Worm (Caenorhabditis elegans) whole organism, L2 larva: ENCODE measurements around the gene znf-782.
"Not testable (repeated sequence)": the region's sequence is repeated elsewhere in the genome, so short reads cannot be mapped to it uniquely, and the experiment has no call there.

Experiments used
- C34F6.9 ChIP-seq: fragments of 150-350 bp; optimal IDR thresholded peaks from 2 replicates; lab custom pipeline; 2014; ENCODE audit warnings: missing biosample characterization, missing genetic modification characterization
- F13H6.1 ChIP-seq: sonication (generic microtip); optimal IDR thresholded peaks from 2 replicates; lab custom pipeline; 2016; ENCODE audit warnings: missing genetic modification characterization, missing compliant biosample characterization
- R02D3.7 ChIP-seq: fragments of 150-350 bp; optimal IDR thresholded peaks from 2 replicates; lab custom pipeline; 2014; ENCODE audit warnings: missing biosample characterization, missing genetic modification characterization
- Y55F3AM.14 ChIP-seq: fragments of 200-800 bp; sonication (Bioruptor generic); optimal IDR thresholded peaks from 2 replicates; lab custom pipeline; 2018; ENCODE audit warnings: mild to moderate bottlenecking, missing genetic modification characterization, missing compliant biosample characterization
- alr-1 ChIP-seq: fragments of 150-350 bp; optimal IDR thresholded peaks from 2 replicates; lab custom pipeline; 2014; ENCODE audit warnings: missing biosample characterization, missing genetic modification characterization
- aly-2 ChIP-seq: fragments of 150-350 bp; optimal IDR thresholded peaks from 2 replicates; lab custom pipeline; 2014; ENCODE audit warnings: missing biosample characterization, missing genetic modification characterization
- ceh-16 ChIP-seq: fragments of 150-350 bp; optimal IDR thresholded peaks from 2 replicates; lab custom pipeline; 2014; ENCODE audit warnings: missing biosample characterization, missing genetic modification characterization
- crh-2 ChIP-seq: sonication (generic microtip); optimal IDR thresholded peaks from 2 replicates; lab custom pipeline; 2017; ENCODE audit warnings: missing biosample characterization, missing genetic modification characterization
- egl-27 ChIP-seq: sonication (generic microtip); optimal IDR thresholded peaks from 3 replicates; lab custom pipeline; 2017; ENCODE audit warnings: missing biosample characterization, missing genetic modification reagents, missing genetic modification characterization
- elt-1 ChIP-seq: fragments of 150-350 bp; optimal IDR thresholded peaks from 2 replicates; lab custom pipeline; 2014; ENCODE audit warnings: missing biosample characterization, missing genetic modification characterization
- elt-3 ChIP-seq: sonication (generic microtip); optimal IDR thresholded peaks from 2 replicates; lab custom pipeline; 2017; ENCODE audit warnings: missing biosample characterization, missing genetic modification characterization
- fos-1 ChIP-seq: fragments of 150-350 bp; optimal IDR thresholded peaks from 2 replicates; lab custom pipeline; 2014; ENCODE audit warnings: missing biosample characterization, missing genetic modification characterization
- gmeb-1 ChIP-seq: fragments of 150-350 bp; optimal IDR thresholded peaks from 2 replicates; lab custom pipeline; 2014; ENCODE audit warnings: missing biosample characterization, missing genetic modification characterization
- lin-11 ChIP-seq: fragments of 150-350 bp; sonication (generic microtip); optimal IDR thresholded peaks from 2 replicates; lab custom pipeline; 2014; ENCODE audit warnings: missing biosample characterization, missing genetic modification characterization, inconsistent platforms, mixed read lengths
- lin-39 ChIP-seq: fragments of 150-350 bp; optimal IDR thresholded peaks from 2 replicates; lab custom pipeline; 2014; ENCODE audit warnings: missing biosample characterization, missing genetic modification reagents, missing genetic modification characterization
- lsy-2 ChIP-seq, 2 experiments: fragments of 150-350 bp in 1 of 2; sonication (generic microtip) in 1 of 2; optimal IDR thresholded peaks; 2 replicates each; lab custom pipeline; 2014 to 2017; ENCODE audit warnings: missing biosample characterization in 2 of 2, missing genetic modification characterization in 2 of 2
- mab-5 ChIP-seq: fragments of 150-350 bp; optimal IDR thresholded peaks from 2 replicates; lab custom pipeline; 2014; ENCODE audit warnings: missing biosample characterization, missing genetic modification characterization
- mbf-1 ChIP-seq: sonication (generic microtip); optimal IDR thresholded peaks from 2 replicates; lab custom pipeline; 2017; ENCODE audit warnings: missing biosample characterization, missing genetic modification characterization
- mdl-1 ChIP-seq, 2 experiments: fragments of 150-350 bp in 1 of 2; sonication (generic microtip) in 1 of 2; optimal IDR thresholded peaks; 2 replicates each; lab custom pipeline; 2017; ENCODE audit warnings: missing biosample characterization in 2 of 2, missing genetic modification characterization in 2 of 2
- nhr-11 ChIP-seq: fragments of 150-350 bp; optimal IDR thresholded peaks from 2 replicates; lab custom pipeline; 2014; ENCODE audit warnings: missing biosample characterization, missing genetic modification characterization
- nhr-129 ChIP-seq: fragments of 150-350 bp; optimal IDR thresholded peaks from 2 replicates; lab custom pipeline; 2014; ENCODE audit warnings: missing biosample characterization, missing genetic modification characterization
- nhr-21 ChIP-seq: fragments of 150-350 bp; optimal IDR thresholded peaks from 2 replicates; lab custom pipeline; 2014; ENCODE audit warnings: missing biosample characterization, missing genetic modification characterization
- nhr-23 ChIP-seq: fragments of 150-350 bp; optimal IDR thresholded peaks from 2 replicates; lab custom pipeline; 2014; ENCODE audit warnings: missing biosample characterization, missing genetic modification reagents, missing genetic modification characterization
- nhr-25 ChIP-seq: fragments of 150-350 bp; sonication (generic microtip); optimal IDR thresholded peaks from 3 replicates; lab custom pipeline; 2014; ENCODE audit warnings: missing biosample characterization, missing genetic modification characterization
- peb-1 ChIP-seq: fragments of 150-350 bp; optimal IDR thresholded peaks from 2 replicates; lab custom pipeline; 2014; ENCODE audit warnings: missing biosample characterization, missing genetic modification characterization
- sem-4 ChIP-seq: fragments of 150-350 bp; optimal IDR thresholded peaks from 2 replicates; lab custom pipeline; 2014; ENCODE audit warnings: missing biosample characterization, missing genetic modification reagents, missing genetic modification characterization
- skn-1 ChIP-seq: sonication (generic microtip); optimal IDR thresholded peaks from 2 replicates; lab custom pipeline; 2017; ENCODE audit warnings: missing biosample characterization, missing genetic modification characterization
- sma-3 ChIP-seq: sonication (generic microtip); optimal IDR thresholded peaks from 2 replicates; lab custom pipeline; 2016; ENCODE audit warnings: missing genetic modification reagents, missing genetic modification characterization, missing compliant biosample characterization
- sma-9 ChIP-seq, 2 experiments: fragments of 150-350 bp in 1 of 2; sonication (generic microtip) in 1 of 2; optimal IDR thresholded peaks; 2 replicates each; lab custom pipeline; 2014 to 2016; ENCODE audit warnings: missing genetic modification characterization in 2 of 2, mild to moderate bottlenecking in 1 of 2, missing biosample characterization in 1 of 2, missing compliant biosample characterization in 1 of 2, missing genetic modification reagents in 1 of 2, moderate library complexity in 1 of 2
- snpc-4 ChIP-seq: fragments of 150-350 bp; optimal IDR thresholded peaks from 2 replicates; lab custom pipeline; 2014; ENCODE audit warnings: missing biosample characterization, missing genetic modification characterization
- unc-55 ChIP-seq: fragments of 150-350 bp; sonication (generic microtip); optimal IDR thresholded peaks from 3 replicates; lab custom pipeline; 2014; ENCODE audit warnings: missing biosample characterization, missing genetic modification reagents, missing genetic modification characterization
- unc-62 ChIP-seq: fragments of 150-350 bp; optimal IDR thresholded peaks from 2 replicates; lab custom pipeline; 2014; ENCODE audit warnings: missing biosample characterization, missing genetic modification reagents, missing genetic modification characterization
- zag-1 ChIP-seq: fragments of 150-350 bp; optimal IDR thresholded peaks from 2 replicates; lab custom pipeline; 2014; ENCODE audit warnings: missing biosample characterization, missing genetic modification characterization
- ztf-1 ChIP-seq: fragments of 200-800 bp; sonication (Bioruptor generic); conservative IDR thresholded peaks from 2 replicates; pipeline ENCODE4 v1.3.6; 2022; ENCODE audit warnings: missing genetic modification characterization, missing compliant biosample characterization
- ztf-11 ChIP-seq: sonication (generic microtip); optimal IDR thresholded peaks from 2 replicates; lab custom pipeline; 2017; ENCODE audit warnings: missing biosample characterization, missing genetic modification characterization

The znf-782 gene

ce11 chrIV:1055734-1056133 is 11.6 kb downstream of the znf-782 start:
- TF ChIP-seq alr-1 (tag; lab: Kevin White, UChicago): no peak
- TF ChIP-seq skn-1 (tag; lab: Kevin White, UChicago): no peak
- no peak for TF ChIP-seq mbf-1 (tag; lab: Kevin White, UChicago)
- no peak for TF ChIP-seq nhr-25
- TF ChIP-seq egl-27 (tag; lab: Kevin White, UChicago): no peak
- TF ChIP-seq ztf-1 (GFP tag; lab: Robert Waterston, UW): no peak
- TF ChIP-seq aly-2 (tag; lab: Kevin White, UChicago): no peak
- no peak for TF ChIP-seq mab-5 (tag; lab: Kevin White, UChicago)
- TF ChIP-seq lin-11 (tag; lab: Kevin White, UChicago): no peak
- no peak for TF ChIP-seq elt-1 (tag; lab: Kevin White, UChicago)
- TF ChIP-seq lsy-2 (tag; optimal IDR thresholded peaks at IDR 0.05; lab: Kevin White, UChicago): no peak
- no peak for TF ChIP-seq crh-2 (tag; lab: Kevin White, UChicago)
- TF ChIP-seq unc-62 (GFP tag; lab: Kevin White, UChicago): no peak

ce11 chrIV:1054736-1055135 is 12.6 kb downstream of the znf-782 start, which contains the start of gene dcap-1:
Gene dcap-1 (minus strand): TSS chrIV:1054794.
- peak; percentile 93 for TF ChIP-seq R02D3.7 (tag; lab: Kevin White, UChicago)
- TF ChIP-seq nhr-23 (tag; lab: Kevin White, UChicago): no peak
- peak; percentile 13 for TF ChIP-seq nhr-129
- TF ChIP-seq sma-9 (GFP tag; optimal IDR thresholded peaks at IDR 0.05; lab: Kevin White, UChicago): no peak
- TF ChIP-seq sma-9 (tag; optimal IDR thresholded peaks at IDR 0.05; lab: Kevin White, UChicago): no peak
- peak; percentile 22 for TF ChIP-seq C34F6.9
- peak; percentile 4 for TF ChIP-seq gmeb-1
- TF ChIP-seq elt-1 (tag; lab: Kevin White, UChicago): no peak
- TF ChIP-seq crh-2 (tag; lab: Kevin White, UChicago): peak; percentile 18
- no peak for TF ChIP-seq F13H6.1 (tag; lab: Kevin White, UChicago)
- no peak for TF ChIP-seq sma-3
- TF ChIP-seq unc-55: peak; percentile 51
- TF ChIP-seq nhr-11: no peak
- no peak for TF ChIP-seq ceh-16 (tag; lab: Kevin White, UChicago)
- peak; percentile 24 to 55 for TF ChIP-seq lsy-2 (tag; optimal IDR thresholded peaks at IDR 0.05; lab: Kevin White, UChicago)

- TF ChIP-seq nhr-21 (tag; lab: Kevin White, UChicago): no peak
- no peak for TF ChIP-seq gmeb-1
- TF ChIP-seq lsy-2 (tag; optimal IDR thresholded peaks at IDR 0.05; lab: Kevin White, UChicago): no peak
- no peak for TF ChIP-seq skn-1 (tag; lab: Kevin White, UChicago)
- TF ChIP-seq nhr-11: no peak
- TF ChIP-seq lin-39 (tag; lab: Kevin White, UChicago): no peak
- no peak for TF ChIP-seq crh-2 (tag; lab: Kevin White, UChicago)
- TF ChIP-seq ztf-11 (tag; lab: Kevin White, UChicago): no peak
- no peak for TF ChIP-seq Y55F3AM.14 (GFP tag; lab: Kevin White, UChicago)
- no peak for TF ChIP-seq peb-1
- no peak for TF ChIP-seq zag-1 (tag; lab: Kevin White, UChicago)
- TF ChIP-seq lin-11 (tag; lab: Kevin White, UChicago): no peak
- no peak for TF ChIP-seq fos-1 (tag; lab: Kevin White, UChicago)
- no peak for TF ChIP-seq elt-1 (tag; lab: Kevin White, UChicago)
- TF ChIP-seq snpc-4 (tag; lab: Kevin White, UChicago): no peak
- no peak for TF ChIP-seq nhr-25
Measured at ce11 chrIV:1053989-1054388, 13.3 kb downstream of the znf-782 start.

ce11 chrIV:1051636-1052133 is 15.6 kb downstream of the znf-782 start, which contains the start of gene Y55F3AM.21:
Gene Y55F3AM.21 (minus strand): TSS chrIV:1051686.
- not testable (repeated sequence) for TF ChIP-seq zag-1 (tag; lab: Kevin White, UChicago); lsy-2 (tag; optimal IDR thresholded peaks at IDR 0.05; lab: Kevin White, UChicago); sma-9 (GFP tag; optimal IDR thresholded peaks at IDR 0.05; lab: Kevin White, UChicago); sma-9 (tag; optimal IDR thresholded peaks at IDR 0.05; lab: Kevin White, UChicago)

- TF ChIP-seq gmeb-1 (no peak), skn-1 (tag; lab: Kevin White, UChicago) (no peak), sem-4 (no peak), mdl-1 (tag; optimal IDR thresholded peaks at IDR 0.05; lab: Kevin White, UChicago) (no peak), elt-3 (tag; lab: Kevin White, UChicago) (no peak)
Measured at ce11 chrIV:1046996-1047395, 20.3 kb downstream of the znf-782 start.
